Fruit fly (Drosophila melanogaster): ENCODE results near the gene alpha-PheRS.

DNA sequence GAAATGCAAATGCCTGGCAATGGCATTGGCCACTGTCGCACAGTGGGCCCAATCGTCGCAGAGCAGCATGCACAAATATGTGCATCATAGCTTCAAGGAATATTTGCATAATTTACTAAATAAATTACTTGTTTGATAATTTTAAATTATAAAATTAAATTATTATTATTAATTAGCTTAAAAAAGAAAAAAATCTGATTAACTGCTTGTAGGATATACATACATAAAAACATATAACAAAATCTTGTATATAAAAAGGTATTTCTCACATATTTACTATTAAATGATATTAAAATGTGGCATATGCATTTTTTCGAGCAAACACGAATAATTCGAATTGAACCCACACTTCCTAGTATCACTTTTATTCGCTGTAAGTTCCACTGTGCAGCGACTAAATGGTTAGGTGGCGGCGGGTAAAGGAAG lies 20.2 kb downstream of the alpha-PheRS start:
- no peak for TF ChIP-seq pad (GFP tag; optimal IDR thresholded peaks at IDR 0.05)
- TF ChIP-seq Hr96 (GFP tag; optimal IDR thresholded peaks at IDR 0.05) = no peak
- no peak for TF ChIP-seq Clk (GFP tag; optimal IDR thresholded peaks at IDR 0.05)
- no peak for TF ChIP-seq Crg-1 (GFP tag; optimal IDR thresholded peaks at IDR 0.05)
- TF ChIP-seq tj (GFP tag; optimal IDR thresholded peaks at IDR 0.05) = no peak
- TF ChIP-seq kay (GFP tag; ENCODE audit: borderline replicate concordance) = no peak
- no peak for TF ChIP-seq Mnt (GFP tag; optimal IDR thresholded peaks at IDR 0.05)
- no peak for TF ChIP-seq bab1 (GFP tag; optimal IDR thresholded peaks at IDR 0.05)
- no peak for TF ChIP-seq CG1620 (GFP tag; optimal IDR thresholded peaks at IDR 0.05)
- no peak for TF ChIP-seq ovo (GFP tag; optimal IDR thresholded peaks at IDR 0.05)
- no peak for TF ChIP-seq cic (GFP tag; optimal IDR thresholded peaks at IDR 0.05)
- no peak for TF ChIP-seq cnc (optimal IDR thresholded peaks at IDR 0.05)
- TF ChIP-seq CG33017 (tag; optimal IDR thresholded peaks at IDR 0.05) = no peak
- no peak for TF ChIP-seq toe (GFP tag; optimal IDR thresholded peaks at IDR 0.05)
